Fruit fly (Drosophila melanogaster): Measurements from ENCODE around the gene Cbs.
A peak's percentile ranks its signal among the peaks of the same experiment; 100 is the strongest.

Cbs gene

DNA sequence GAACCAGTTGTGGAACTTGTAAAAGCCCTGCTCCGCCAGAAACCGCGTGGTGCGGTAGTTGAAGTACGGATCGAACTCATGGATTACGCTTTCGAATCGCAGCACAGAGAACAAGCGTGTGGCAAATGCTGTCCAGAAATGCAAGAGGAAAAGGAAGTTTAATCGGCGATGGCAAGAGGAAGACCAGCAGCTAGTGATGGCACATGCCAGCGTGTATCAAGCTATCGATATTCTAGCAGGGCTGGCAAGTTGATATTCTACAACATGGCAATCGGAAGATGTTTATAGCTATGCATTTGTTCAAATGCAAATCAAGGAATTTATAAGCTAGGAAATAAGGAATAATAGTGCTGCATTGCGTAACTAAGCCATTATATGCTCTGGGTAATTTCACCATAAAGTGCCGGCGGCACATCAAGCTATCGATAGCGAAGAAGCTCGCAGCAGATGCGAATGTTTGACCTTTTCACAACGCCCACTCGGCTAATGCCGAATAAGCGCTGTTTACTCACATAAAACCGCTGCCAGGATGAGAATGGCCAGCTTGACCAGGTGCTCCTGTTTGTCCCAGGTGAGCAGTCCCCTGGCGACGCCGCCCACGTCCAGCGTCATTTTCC, 8.3 kb downstream of the Cbs start (continued):
- TF ChIP-seq CG16863 (GFP tag; optimal IDR thresholded peaks at IDR 0.05) (peak; percentile 68), slou (GFP tag; optimal IDR thresholded peaks at IDR 0.05) (peak; percentile 54), CG3995 (GFP tag; optimal IDR thresholded peaks at IDR 0.05) (peak; percentile 64), CG11695 (GFP tag; IDR thresholded peaks at IDR 0.05) (no peak), H15 (GFP tag; IDR thresholded peaks at IDR 0.05) (0 out of 3 replicates have a peak, but pooled peaks have one; percentile 39), CG10462 (GFP tag; optimal IDR thresholded peaks at IDR 0.05) (peak; percentile 32), CG2202 (tag; optimal IDR thresholded peaks at IDR 0.05) (peak; percentile 75), tup (GFP tag; optimal IDR thresholded peaks at IDR 0.05) (no peak), CG7839 (tag; optimal IDR thresholded peaks at IDR 0.05) (peak; percentile 70), fru (optimal IDR thresholded peaks at IDR 0.05) (no peak), ftz-f1 (GFP tag; optimal IDR thresholded peaks at IDR 0.05) (no peak), NK7.1 (GFP tag; optimal IDR thresholded peaks at IDR 0.05) (peak; percentile 54), vvl (GFP tag; IDR thresholded peaks at IDR 0.05) (peak; percentile 86), PHDP (tag; optimal IDR thresholded peaks at IDR 0.05) (peak; percentile 78), Abd-B (GFP tag; optimal IDR thresholded peaks at IDR 0.05) (peak; percentile 19), Ets65A (GFP tag) (peak; percentile 96), phol (tag; optimal IDR thresholded peaks at IDR 0.05) (peak; percentile 66), CG11093 (GFP tag; IDR thresholded peaks at IDR 0.05) (no peak), CG30020 (tag; optimal IDR thresholded peaks at IDR 0.05) (peak; percentile 29), Elba2 (GFP tag; optimal IDR thresholded peaks at IDR 0.05) (no peak), HLH4C (GFP tag; IDR thresholded peaks at IDR 0.05; ENCODE audit: partially characterized antibody) (peak; percentile 83), maf-S (GFP tag; optimal IDR thresholded peaks at IDR 0.05) (peak; percentile 71), Max (GFP tag; optimal IDR thresholded peaks at IDR 0.05) (peak; percentile 72), CG34224 (GFP tag; IDR thresholded peaks at IDR 0.05; ENCODE audit: partially characterized antibody) (peak; percentile 63), CG4282 (GFP tag; optimal IDR thresholded peaks at IDR 0.05) (peak; percentile 34), CG14860 (GFP tag; IDR thresholded peaks at IDR 0.05; ENCODE audit: partially characterized antibody) (peak; percentile 80), fd3F (GFP tag; optimal IDR thresholded peaks at IDR 0.05) (peak; percentile 50), CG7963 (GFP tag; IDR thresholded peaks at IDR 0.05; ENCODE audit: partially characterized antibody) (peak; percentile 61; the same call in 1 of the 3 replicates), CG5245 (GFP tag; optimal IDR thresholded peaks at IDR 0.05) (peak; percentile 55), CG5953 (GFP tag; IDR thresholded peaks at IDR 0.05) (no peak), crc (GFP tag; optimal IDR thresholded peaks at IDR 0.05) (peak; percentile 22), sima (GFP tag; optimal IDR thresholded peaks at IDR 0.05) (peak; percentile 24), croc (GFP tag; conservative IDR thresholded peaks at IDR 0.05) (no peak; the same call in 2 of the 3 replicates), CG12391 (tag; optimal IDR thresholded peaks at IDR 0.05) (peak; percentile 76), bbx (GFP tag; IDR thresholded peaks at IDR 0.05; ENCODE audit: partially characterized antibody) (peak; percentile 79), CG4854 (GFP tag; optimal IDR thresholded peaks at IDR 0.05) (peak; percentile 56), CG6791 (GFP tag; IDR thresholded peaks at IDR 0.05; ENCODE audit: partially characterized antibody) (peak; percentile 83), CG8388 (GFP tag; optimal IDR thresholded peaks at IDR 0.05) (peak; percentile 48), tx (GFP tag; optimal IDR thresholded peaks at IDR 0.05) (no peak), ATbp (GFP tag; optimal IDR thresholded peaks at IDR 0.05) (peak; percentile 76), Xrp1 (GFP tag; IDR thresholded peaks at IDR 0.05) (no peak), cad (GFP tag; optimal IDR thresholded peaks at IDR 0.05) (no peak), ash1 (GFP tag; optimal IDR thresholded peaks at IDR 0.05) (peak; percentile 87), Opbp (GFP tag; IDR thresholded peaks at IDR 0.05; ENCODE audit: partially characterized antibody) (peak; percentile 82), CG17829 (tag; optimal IDR thresholded peaks at IDR 0.05) (peak; percentile 58), CG10979 (tag; optimal IDR thresholded peaks at IDR 0.05) (peak; percentile 48), kni (GFP tag; optimal IDR thresholded peaks at IDR 0.05) (peak; percentile 67), CG18599 (GFP tag; optimal IDR thresholded peaks at IDR 0.05) (peak; percentile 85), sim (GFP tag; IDR thresholded peaks at IDR 0.05) (no peak; the same call in 1 of the 2 replicates)

Measured in whole organism, embryonic.